Worm (Caenorhabditis elegans) whole organism, L4/young adult: Measurements from ENCODE around the gene fbxa-147.

Source experiments
- W03F9.2 ChIP-seq: fragments of 150-350 bp; optimal IDR thresholded peaks from 2 replicates; lab custom pipeline; 2014; ENCODE audit warnings: missing biosample characterization, missing genetic modification characterization
- dao-5 ChIP-seq: sonication (generic microtip); optimal IDR thresholded peaks from 2 replicates; lab custom pipeline; 2016; ENCODE audit warnings: missing genotype, missing genetic modification characterization, moderate library complexity, missing compliant biosample characterization
- him-1 ChIP-seq: sonication (generic microtip); optimal IDR thresholded peaks from 2 replicates; lab custom pipeline; 2016; ENCODE audit warnings: missing genotype, missing genetic modification reagents, missing genetic modification characterization, missing compliant biosample characterization

DNA sequence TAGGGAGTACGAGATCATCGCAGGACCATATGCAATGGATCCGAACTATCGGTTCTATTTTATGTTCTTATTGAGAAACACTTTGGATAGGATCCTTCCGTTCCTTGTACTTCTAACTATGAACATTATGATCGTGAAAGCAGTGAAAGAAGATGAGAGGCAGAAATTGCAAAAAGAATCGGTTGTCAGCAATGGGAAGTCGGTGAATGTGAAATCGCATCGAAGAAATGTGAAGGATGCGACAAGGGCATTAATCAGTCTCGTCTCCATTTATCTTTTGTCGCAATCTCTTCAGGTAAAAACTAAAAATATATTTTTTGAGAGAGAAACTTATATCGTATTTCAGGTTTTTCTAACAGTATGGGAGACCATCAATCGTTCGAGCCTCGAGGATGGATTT, 33.4 kb upstream of the fbxa-147 start:
- no peak for TF ChIP-seq dao-5 (tag; lab: Kevin White, UChicago)
- TF ChIP-seq him-1 (tag; lab: Kevin White, UChicago), result no peak
- no peak for TF ChIP-seq W03F9.2 (tag; lab: Kevin White, UChicago)
